Fruit fly (Drosophila melanogaster) whole organism, embryonic: ENCODE data around the gene bmm.

Experiments
- ATbp ChIP-seq: fragments of 200-800 bp; sonication (Bioruptor generic); optimal IDR thresholded peaks from 2 replicates; lab custom pipeline; 2017; ENCODE audit warnings: missing biosample characterization, mild to moderate bottlenecking, missing genetic modification characterization, missing genetic modification reagents
- B-H1 ChIP-seq: fragments of 200-800 bp; sonication (Bioruptor generic); IDR thresholded peaks from 3 replicates; pipeline ENCODE4 v1.3.6; 2022; ENCODE audit warnings: missing biosample characterization, missing genetic modification characterization
- Bdp1 ChIP-seq: fragments of 200-800 bp; sonication (Bioruptor generic); optimal IDR thresholded peaks from 3 replicates; lab custom pipeline; 2016; ENCODE audit warnings: missing biosample characterization, missing genetic modification characterization
- C15 ChIP-seq: fragments of 200-800 bp; sonication (Bioruptor generic); IDR thresholded peaks from 3 replicates; pipeline ENCODE4 v1.3.6; 2022; ENCODE audit warnings: missing biosample characterization, missing genetic modification characterization
- CG1024 ChIP-seq: fragments of 200-800 bp; sonication (Bioruptor generic); IDR thresholded peaks from 2 replicates; pipeline ENCODE4 v1.3.6; 2022; ENCODE audit warnings: missing biosample characterization, missing genetic modification characterization
- CG11456 ChIP-seq: fragments of 200-800 bp; sonication (Bioruptor generic); IDR thresholded peaks from 3 replicates; pipeline ENCODE4 v1.3.6; 2022; ENCODE audit warnings: missing biosample characterization, missing genetic modification characterization
- CG12769 ChIP-seq: fragments of 200-800 bp; sonication (Bioruptor generic); optimal IDR thresholded peaks from 2 replicates; lab custom pipeline; 2019; ENCODE audit warnings: missing biosample characterization, mild to moderate bottlenecking, missing genetic modification characterization, moderate library complexity
- CG13287 ChIP-seq: fragments of 200-800 bp; sonication (Bioruptor generic); IDR thresholded peaks from 2 replicates; pipeline ENCODE4 v1.3.6; 2022; ENCODE audit warnings: missing biosample characterization, missing genetic modification characterization; ENCODE audit not compliant: partially characterized antibody
- CG13775 ChIP-seq: fragments of 200-800 bp; sonication (Bioruptor generic); optimal IDR thresholded peaks from 3 replicates; lab custom pipeline; 2017; ENCODE audit warnings: missing biosample characterization, mild to moderate bottlenecking, missing genetic modification characterization
- CG1529 ChIP-seq: fragments of 200-800 bp; sonication (Bioruptor generic); optimal IDR thresholded peaks from 3 replicates; lab custom pipeline; 2018; ENCODE audit warnings: missing biosample characterization, missing genetic modification characterization
- CG15696 ChIP-seq: fragments of 200-800 bp; sonication (Bioruptor generic); optimal IDR thresholded peaks from 2 replicates; lab custom pipeline; 2019; ENCODE audit warnings: missing biosample characterization, mild to moderate bottlenecking, missing genetic modification characterization, moderate library complexity
- CG17361 ChIP-seq: fragments of 200-800 bp; sonication (Bioruptor generic); IDR thresholded peaks from 3 replicates; pipeline ENCODE4 v1.3.6; 2022; ENCODE audit warnings: missing biosample characterization, missing genetic modification characterization
- CG17802 ChIP-seq: fragments of 200-800 bp; sonication (Bioruptor generic); optimal IDR thresholded peaks from 2 replicates; lab custom pipeline; 2018; ENCODE audit warnings: missing biosample characterization, mild to moderate bottlenecking, missing genetic modification characterization, moderate library complexity
- CG1832 ChIP-seq: fragments of 200-800 bp; sonication (Bioruptor generic); optimal IDR thresholded peaks from 2 replicates; lab custom pipeline; 2017; ENCODE audit warnings: missing biosample characterization, mild to moderate bottlenecking, missing genetic modification characterization, inconsistent platforms
- CG18764 ChIP-seq: fragments of 200-800 bp; sonication (Bioruptor generic); optimal IDR thresholded peaks from 3 replicates; lab custom pipeline; 2016; ENCODE audit warnings: missing biosample characterization, missing genetic modification characterization
- CG2120 ChIP-seq: fragments of 200-800 bp; sonication (Bioruptor generic); optimal IDR thresholded peaks from 3 replicates; lab custom pipeline; 2016; ENCODE audit warnings: missing biosample characterization, missing genetic modification characterization
- CG2199 ChIP-seq: fragments of 200-800 bp; sonication (Bioruptor generic); IDR thresholded peaks from 3 replicates; pipeline ENCODE4 v1.3.6; 2022; ENCODE audit warnings: missing biosample characterization, missing genetic modification characterization
- CG30403 ChIP-seq: fragments of 200-800 bp; sonication (Bioruptor generic); optimal IDR thresholded peaks from 3 replicates; lab custom pipeline; 2016; ENCODE audit warnings: missing biosample characterization, missing genetic modification characterization
- CG3065 ChIP-seq: fragments of 200-800 bp; sonication (Bioruptor generic); optimal IDR thresholded peaks from 2 replicates; lab custom pipeline; 2016; ENCODE audit warnings: missing biosample characterization, missing genetic modification characterization
- CG3726 ChIP-seq: fragments of 200-800 bp; sonication (Bioruptor generic); IDR thresholded peaks from 3 replicates; pipeline ENCODE4, ENCODE4 v1.3.6; 2022; ENCODE audit warnings: missing biosample characterization, missing genetic modification characterization
- CG6175 ChIP-seq: fragments of 200-800 bp; sonication (Bioruptor generic); IDR thresholded peaks from 3 replicates; pipeline ENCODE4 v1.3.6; 2022; ENCODE audit warnings: missing biosample characterization, missing genetic modification characterization
- CG8924 ChIP-seq: fragments of 200-800 bp; optimal IDR thresholded peaks from 3 replicates; lab custom pipeline; 2019; ENCODE audit warnings: missing biosample characterization, mild to moderate bottlenecking, missing genetic modification characterization, moderate library complexity
- CG9437 ChIP-seq: fragments of 200-800 bp; sonication (Bioruptor generic); optimal IDR thresholded peaks from 2 replicates; lab custom pipeline; 2018; ENCODE audit warnings: missing biosample characterization, mild to moderate bottlenecking, missing genetic modification characterization
- Dek ChIP-seq: fragments of 200-800 bp; sonication (Bioruptor generic); optimal IDR thresholded peaks from 3 replicates; lab custom pipeline; 2019; ENCODE audit warnings: missing biosample characterization, mild to moderate bottlenecking, missing genetic modification characterization, moderate library complexity
- Elba2 ChIP-seq: fragments of 200-800 bp; sonication (Bioruptor generic); optimal IDR thresholded peaks from 3 replicates; lab custom pipeline; 2016; ENCODE audit warnings: missing biosample characterization, missing genetic modification characterization
- Lim3 ChIP-seq: fragments of 200-800 bp; sonication (Bioruptor generic); IDR thresholded peaks from 2 replicates; pipeline ENCODE4 v1.3.6; 2022; ENCODE audit warnings: missing biosample characterization, missing genetic modification characterization
- MESR4 ChIP-seq: fragments of 200-800 bp; sonication (Bioruptor generic); optimal IDR thresholded peaks from 2 replicates; lab custom pipeline; 2018; ENCODE audit warnings: missing biosample characterization, mild to moderate bottlenecking, missing genetic modification characterization, moderate library complexity
- Rx ChIP-seq: fragments of 200-800 bp; sonication (Bioruptor generic); IDR thresholded peaks from 2 replicates; pipeline ENCODE4 v1.3.6; 2022; ENCODE audit warnings: missing biosample characterization, missing genetic modification characterization
- Sin3A ChIP-seq: fragments of >200 bp; optimal IDR thresholded peaks from 2 replicates; lab custom pipeline; 2018
- Ssrp ChIP-seq: fragments of 200-800 bp; sonication (Bioruptor generic); optimal IDR thresholded peaks from 2 replicates; lab custom pipeline; 2018; ENCODE audit warnings: missing biosample characterization, mild to moderate bottlenecking, missing genetic modification characterization, moderate library complexity
- aop ChIP-seq: fragments of 200-800 bp; sonication (Bioruptor generic); IDR thresholded peaks from 2 replicates; pipeline ENCODE4 v1.3.6; 2022; ENCODE audit warnings: missing biosample characterization, missing genetic modification characterization
- ato ChIP-seq: fragments of 200-800 bp; sonication (Bioruptor generic); IDR thresholded peaks from 2 replicates; pipeline ENCODE4 v1.3.6; 2022; ENCODE audit warnings: missing biosample characterization, missing genetic modification characterization; ENCODE audit not compliant: partially characterized antibody
- bab2 ChIP-seq: fragments of 200-800 bp; sonication (Bioruptor generic); optimal IDR thresholded peaks from 2 replicates; lab custom pipeline; 2016; ENCODE audit warnings: missing biosample characterization, missing genetic modification characterization
- cad ChIP-seq: fragments of >200 bp; optimal IDR thresholded peaks from 2 replicates; lab custom pipeline; 2017; ENCODE audit warnings: missing biosample characterization, missing genetic modification characterization
- crc ChIP-seq: fragments of 200-800 bp; sonication (Bioruptor generic); optimal IDR thresholded peaks from 2 replicates; lab custom pipeline; 2016; ENCODE audit warnings: missing biosample characterization, missing genetic modification characterization
- crol ChIP-seq: fragments of 200-800 bp; sonication (Bioruptor generic); IDR thresholded peaks from 2 replicates; pipeline ENCODE4 v1.3.6; 2022; ENCODE audit warnings: missing biosample characterization, missing genetic modification characterization
- fd64A ChIP-seq: fragments of 200-800 bp; sonication (Bioruptor generic); optimal IDR thresholded peaks from 3 replicates; lab custom pipeline; 2018; ENCODE audit warnings: missing biosample characterization, mild to moderate bottlenecking, missing genetic modification characterization
- gcm2 ChIP-seq: fragments of 200-800 bp; sonication (Bioruptor generic); optimal IDR thresholded peaks from 2 replicates; lab custom pipeline; 2016; ENCODE audit warnings: missing biosample characterization, missing genetic modification characterization
- gfzf ChIP-seq: fragments of 200-800 bp; sonication (Bioruptor generic); optimal IDR thresholded peaks from 2 replicates; lab custom pipeline; 2016; ENCODE audit warnings: missing biosample characterization, mild to moderate bottlenecking, missing genetic modification characterization, moderate library complexity
- grau ChIP-seq: fragments of 200-800 bp; optimal IDR thresholded peaks from 3 replicates; lab custom pipeline; 2019; ENCODE audit warnings: missing biosample characterization, mild to moderate bottlenecking, missing genetic modification characterization, moderate library complexity
- ham ChIP-seq: fragments of 200-800 bp; sonication (Bioruptor generic); IDR thresholded peaks from 2 replicates; pipeline ENCODE4 v1.3.6; 2022; ENCODE audit warnings: missing biosample characterization, missing genetic modification characterization
- knrl ChIP-seq: fragments of 200-800 bp; sonication (Bioruptor generic); IDR thresholded peaks from 3 replicates; pipeline ENCODE4 v1.3.6; 2022; ENCODE audit warnings: missing biosample characterization, missing genetic modification characterization; ENCODE audit not compliant: partially characterized antibody
- pan ChIP-seq, 4 experiments: fragments of >200 bp in 3 of 4; fragments of 200-800 bp in 1 of 4; sonication (Bioruptor generic) in 1 of 4; optimal IDR thresholded peaks in 3 of 4; IDR thresholded peaks in 1 of 4; 2 replicates each; pipeline versions ENCODE4 v1.3.6 to Lab custom; 2017 to 2022; ENCODE audit warnings: missing biosample characterization in 2 of 4, missing genetic modification characterization in 2 of 4, mixed read lengths in 1 of 4
- pb ChIP-seq: fragments of 200-800 bp; sonication (Bioruptor generic); optimal IDR thresholded peaks from 3 replicates; lab custom pipeline; 2016; ENCODE audit warnings: missing biosample characterization, missing genetic modification characterization
- phol ChIP-seq: fragments of 200-800 bp; sonication (Bioruptor generic); optimal IDR thresholded peaks from 3 replicates; lab custom pipeline; 2018; ENCODE audit warnings: missing biosample characterization, mild to moderate bottlenecking, missing genetic modification characterization, moderate library complexity
- pita ChIP-seq: fragments of 200-800 bp; sonication (Bioruptor generic); optimal IDR thresholded peaks from 2 replicates; lab custom pipeline; 2017; ENCODE audit warnings: missing biosample characterization, mild to moderate bottlenecking, missing genetic modification characterization
- prd ChIP-seq, 3 experiments: fragments of >200 bp in 2 of 3; fragments of 200-800 bp in 1 of 3; sonication (Bioruptor generic) in 1 of 3; optimal IDR thresholded peaks in 2 of 3; IDR thresholded peaks in 1 of 3; 2 replicates in 2 of 3; 3 replicates in 1 of 3; pipeline versions ENCODE4 v1.3.6 to Lab custom; 2017 to 2022; ENCODE audit warnings: missing biosample characterization in 1 of 3, missing genetic modification characterization in 1 of 3
- vfl ChIP-seq: fragments of 200-800 bp; sonication (Bioruptor generic); optimal IDR thresholded peaks from 2 replicates; lab custom pipeline; 2016; ENCODE audit warnings: missing biosample characterization, missing genetic modification characterization

Gene bmm

DNA sequence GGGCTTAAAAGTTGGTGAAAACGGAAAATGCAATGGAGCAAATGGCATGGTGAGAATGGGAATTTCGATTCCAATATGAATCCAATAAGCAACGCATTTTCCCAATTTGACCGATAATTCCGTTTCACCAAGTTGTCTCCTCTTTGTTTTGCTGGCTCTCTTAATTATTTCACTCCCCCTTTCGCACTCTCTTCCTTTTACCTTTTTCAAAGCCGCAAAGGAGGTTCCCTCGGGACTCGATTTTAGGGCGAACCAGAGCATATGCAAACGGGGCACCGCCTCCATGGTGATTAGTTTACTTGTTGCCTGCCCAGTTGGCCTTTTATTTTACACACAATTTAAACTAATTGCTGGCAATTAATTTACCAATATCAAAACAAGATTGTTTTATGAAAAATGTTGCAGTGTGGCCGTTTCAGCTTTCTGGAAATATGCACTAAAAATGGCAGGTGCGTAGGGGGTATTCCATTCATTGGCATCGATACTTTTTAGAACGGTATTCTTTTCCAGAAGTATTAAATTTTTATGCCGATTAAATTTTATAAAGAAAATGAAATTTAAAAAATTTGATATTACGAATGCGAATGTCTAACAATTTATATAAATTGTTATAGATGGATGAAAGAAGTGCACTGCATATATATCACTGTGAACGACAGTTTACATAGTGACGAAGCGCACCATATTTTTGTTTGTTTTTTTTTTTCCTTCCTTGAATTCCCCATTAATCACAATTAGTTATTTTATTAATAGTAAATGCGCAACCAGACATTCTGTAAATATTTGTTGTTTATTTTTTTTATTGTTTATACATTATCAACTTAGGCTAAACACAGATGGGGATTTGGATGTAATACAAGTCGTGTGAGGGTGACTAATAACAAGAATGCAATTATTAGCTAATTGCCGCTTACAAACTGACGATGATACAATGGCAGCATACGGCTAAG lies 10.2 kb downstream of the bmm start, which contains the start of gene mop (continued):
- TF ChIP-seq CG8924 (tag; lab: Kevin White, UChicago) (peak; percentile 67), CG2120 (peak; percentile 64), aop (GFP tag; lab: Robert Waterston, UW) (no peak), CG15696 (tag; lab: Kevin White, UChicago) (peak; percentile 34), CG3065 (no peak), grau (peak; percentile 12), pan (optimal IDR thresholded peaks at IDR 0.05; lab: Kevin White, UChicago) (no peak), pan (GFP tag; optimal IDR thresholded peaks at IDR 0.05 in 1 of 2, IDR thresholded peaks at IDR 0.05 in 1 of 2) (peak in 1 of 2 experiments; percentile 68), MESR4 (GFP tag; lab: Kevin White, UChicago) (peak; percentile 93), CG6175 (GFP tag; lab: Robert Waterston, UW) (no peak), Sin3A (lab: Kevin White, UChicago) (no peak), gfzf (peak; percentile 79), CG13775 (peak; percentile 21), Lim3 (GFP tag; lab: Robert Waterston, UW) (no peak), vfl (GFP tag; lab: Kevin White, UChicago) (no peak), CG30403 (GFP tag; lab: Kevin White, UChicago) (peak; percentile 46), CG11456 (GFP tag; lab: Robert Waterston, UW) (0 out of 3 replicates have a peak, but pooled peaks have one; percentile 55), crc (GFP tag; lab: Kevin White, UChicago) (no peak), CG9437 (peak; percentile 6), CG1529 (GFP tag; lab: Kevin White, UChicago) (no peak), ham (no peak), gcm2 (GFP tag; lab: Kevin White, UChicago) (no peak), knrl (peak; percentile 57), CG3726 (GFP tag; lab: Robert Waterston, UW) (no peak), CG1024 (no peak), ato (GFP tag; lab: Robert Waterston, UW) (no peak), CG12769 (no peak), Bdp1 (GFP tag; lab: Kevin White, UChicago) (no peak), CG17802 (no peak), Ssrp (tag; lab: Kevin White, UChicago) (peak; percentile 32), phol (tag; lab: Kevin White, UChicago) (peak; percentile 71), B-H1 (peak; percentile 36; the same call in 2 of the 3 replicates), pita (GFP tag; lab: Kevin White, UChicago) (no peak), crol (peak; percentile 53), CG1832 (GFP tag; lab: Kevin White, UChicago) (no peak), CG13287 (GFP tag; lab: Robert Waterston, UW) (peak; percentile 73), bab2 (no peak), Rx (GFP tag; lab: Robert Waterston, UW) (0 out of 2 replicates have a peak, but pooled peaks have one; percentile 33), CG2199 (GFP tag; lab: Robert Waterston, UW) (no peak), fd64A (no peak), C15 (no peak), CG18764 (GFP tag; lab: Kevin White, UChicago) (peak; percentile 1), Dek (peak; percentile 22), cad (no peak), pb (no peak), Elba2 (peak; percentile 42), ATbp (GFP tag; lab: Kevin White, UChicago) (no peak), prd (optimal IDR thresholded peaks at IDR 0.05; lab: Kevin White, UChicago) (no peak), prd (GFP tag; IDR thresholded peaks at IDR 0.05; lab: Robert Waterston, UW) (peak; percentile 73), CG17361 (no peak; the same call in 2 of the 3 replicates)
